Worm (Caenorhabditis elegans): ENCODE measurements around the gene fbxa-100.

DNA sequence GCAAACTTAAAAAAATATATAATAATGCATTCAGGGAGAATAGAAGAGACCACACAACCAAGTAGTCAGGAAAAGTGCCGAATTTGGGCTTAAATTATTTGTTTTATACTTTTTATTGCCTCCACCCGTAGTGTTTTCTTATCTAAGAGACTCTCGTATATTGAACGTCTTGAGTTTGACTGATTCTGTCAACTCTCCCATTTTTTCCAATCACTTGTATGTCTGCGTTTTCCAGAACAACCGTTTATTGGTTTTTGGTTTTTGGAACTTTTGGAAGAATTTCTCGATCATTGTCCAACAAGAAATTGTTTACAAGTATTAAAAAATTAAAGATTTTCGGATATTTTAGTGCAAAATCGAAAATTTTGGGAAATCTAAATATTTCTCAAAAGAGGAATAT is 18.2 kb downstream of the fbxa-100 start:
- TF ChIP-seq snpc-3.4 (tag; optimal IDR thresholded peaks at IDR 0.05), result no peak
- no peak for TF ChIP-seq B0019.2 (GFP tag; conservative IDR thresholded peaks at IDR 0.05)
- TF ChIP-seq egl-44 (GFP tag; IDR thresholded peaks at IDR 0.05), result no peak
- TF ChIP-seq T26A5.8 (tag; optimal IDR thresholded peaks at IDR 0.05), result no peak
- TF ChIP-seq nfya-1 (tag; optimal IDR thresholded peaks at IDR 0.05; ENCODE audit: borderline replicate concordance, insufficient read depth), result no peak
- no peak for TF ChIP-seq B0261.1 (tag; optimal IDR thresholded peaks at IDR 0.05)
- no peak for TF ChIP-seq F37B4.10 (GFP tag; IDR thresholded peaks at IDR 0.05)
- TF ChIP-seq ama-1 (optimal IDR thresholded peaks at IDR 0.05), result no peak
- TF ChIP-seq ama-1 (GFP tag; optimal IDR thresholded peaks at IDR 0.05), result no peak
- no peak for TF ChIP-seq let-607 (tag; optimal IDR thresholded peaks at IDR 0.05)
- no peak for TF ChIP-seq K12H6.12 (tag; optimal IDR thresholded peaks at IDR 0.05)
- no peak for TF ChIP-seq unc-62 (GFP tag; optimal IDR thresholded peaks at IDR 0.05)

Data from whole organism, young adult.